Fruit fly (Drosophila melanogaster) whole organism, pupa: ENCODE measurements around the gene glob3.

Experiments
- CG10348 ChIP-seq: fragments of 200-800 bp; sonication (Bioruptor generic); IDR thresholded peaks from 2 replicates; pipeline ENCODE4 v1.3.6; 2022; ENCODE audit warnings: missing biosample characterization, missing genetic modification characterization
- CG12605 ChIP-seq: fragments of 200-800 bp; sonication (Bioruptor generic); IDR thresholded peaks from 2 replicates; pipeline ENCODE4 v1.3.6; 2022; ENCODE audit warnings: missing biosample characterization, missing genetic modification characterization
- CG13204 ChIP-seq: fragments of 200-800 bp; sonication (Bioruptor generic); optimal IDR thresholded peaks from 2 replicates; lab custom pipeline; 2018; ENCODE audit warnings: missing biosample characterization, mild to moderate bottlenecking, missing genetic modification characterization, moderate library complexity
- CG14655 ChIP-seq: fragments of 200-800 bp; sonication (Bioruptor generic); optimal IDR thresholded peaks from 3 replicates; lab custom pipeline; 2017; ENCODE audit warnings: mild to moderate bottlenecking, missing biosample characterization, missing genetic modification reagents, missing genetic modification characterization
- CG15710 ChIP-seq: fragments of 200-800 bp; sonication (Bioruptor generic); optimal IDR thresholded peaks from 2 replicates; lab custom pipeline; 2018; ENCODE audit warnings: missing biosample characterization, mild to moderate bottlenecking, missing genetic modification characterization, moderate library complexity
- CG17806 ChIP-seq: fragments of 200-800 bp; sonication (Bioruptor generic); optimal IDR thresholded peaks from 2 replicates; lab custom pipeline; 2018; ENCODE audit warnings: missing biosample characterization, mild to moderate bottlenecking, missing genetic modification characterization, moderate library complexity
- CG32121 ChIP-seq: fragments of 200-800 bp; sonication (Bioruptor generic); IDR thresholded peaks from 2 replicates; pipeline ENCODE4 v1.3.6; 2022; ENCODE audit warnings: missing biosample characterization, missing genetic modification characterization
- CG34367 ChIP-seq: fragments of 200-800 bp; sonication (Bioruptor generic); optimal IDR thresholded peaks from 2 replicates; lab custom pipeline; 2018; ENCODE audit warnings: missing biosample characterization, mild to moderate bottlenecking, missing genetic modification characterization
- CG4496 ChIP-seq: fragments of 200-800 bp; sonication (Bioruptor generic); IDR thresholded peaks from 3 replicates; pipeline ENCODE4 v1.3.6; 2022; ENCODE audit warnings: missing biosample characterization, missing genetic modification characterization
- CG8159 ChIP-seq: fragments of 200-800 bp; sonication (Bioruptor generic); optimal IDR thresholded peaks from 3 replicates; lab custom pipeline; 2018; ENCODE audit warnings: missing biosample characterization, mild to moderate bottlenecking, missing genetic modification characterization, moderate library complexity
- CG8301 ChIP-seq: fragments of 200-800 bp; sonication (Bioruptor generic); optimal IDR thresholded peaks from 2 replicates; lab custom pipeline; 2018; ENCODE audit warnings: missing biosample characterization, mild to moderate bottlenecking, missing genetic modification characterization
- CG9948 ChIP-seq: fragments of 200-800 bp; sonication (Bioruptor generic); optimal IDR thresholded peaks from 2 replicates; lab custom pipeline; 2018; ENCODE audit warnings: missing biosample characterization, mild to moderate bottlenecking, missing genetic modification characterization, moderate library complexity
- D1 ChIP-seq: fragments of 200-800 bp; sonication (Bioruptor generic); optimal IDR thresholded peaks from 2 replicates; lab custom pipeline; 2018; ENCODE audit warnings: missing biosample characterization, mild to moderate bottlenecking, missing genetic modification characterization, moderate library complexity
- EcR ChIP-seq: fragments of 200-800 bp; sonication (Bioruptor generic); optimal IDR thresholded peaks from 3 replicates; lab custom pipeline; 2019; ENCODE audit warnings: missing biosample characterization, missing genetic modification characterization, mild to moderate bottlenecking, moderate library complexity, missing genetic modification reagents
- Ets98B ChIP-seq: fragments of 200-800 bp; sonication (Bioruptor generic); IDR thresholded peaks from 2 replicates; pipeline ENCODE4 v1.3.6; 2022; ENCODE audit warnings: missing biosample characterization, missing genetic modification characterization
- Pif1A ChIP-seq: fragments of 200-800 bp; sonication (Bioruptor generic); optimal IDR thresholded peaks from 3 replicates; lab custom pipeline; 2016; ENCODE audit warnings: missing biosample characterization, missing genetic modification characterization
- Pif1B ChIP-seq: fragments of 200-800 bp; sonication (Bioruptor generic); optimal IDR thresholded peaks from 3 replicates; lab custom pipeline; 2016; ENCODE audit warnings: missing biosample characterization, missing genetic modification characterization
- Snoo ChIP-seq: fragments of 200-800 bp; sonication (Bioruptor generic); optimal IDR thresholded peaks from 3 replicates; lab custom pipeline; 2017; ENCODE audit warnings: missing biosample characterization, mild to moderate bottlenecking, missing genetic modification characterization, inconsistent platforms
- fd96Ca ChIP-seq: fragments of 200-800 bp; sonication (Bioruptor generic); IDR thresholded peaks from 3 replicates; pipeline ENCODE4 v1.3.6; 2022; ENCODE audit warnings: missing biosample characterization, missing genetic modification characterization
- gl ChIP-seq: fragments of 200-800 bp; sonication (Bioruptor generic); optimal IDR thresholded peaks from 2 replicates; lab custom pipeline; 2018; ENCODE audit warnings: missing biosample characterization, mild to moderate bottlenecking, missing genetic modification characterization
- rn ChIP-seq: fragments of 200-800 bp; sonication (Bioruptor generic); IDR thresholded peaks from 2 replicates; pipeline ENCODE4 v1.3.6; 2022; ENCODE audit warnings: missing biosample characterization, missing genetic modification characterization

Gene glob3

DNA sequence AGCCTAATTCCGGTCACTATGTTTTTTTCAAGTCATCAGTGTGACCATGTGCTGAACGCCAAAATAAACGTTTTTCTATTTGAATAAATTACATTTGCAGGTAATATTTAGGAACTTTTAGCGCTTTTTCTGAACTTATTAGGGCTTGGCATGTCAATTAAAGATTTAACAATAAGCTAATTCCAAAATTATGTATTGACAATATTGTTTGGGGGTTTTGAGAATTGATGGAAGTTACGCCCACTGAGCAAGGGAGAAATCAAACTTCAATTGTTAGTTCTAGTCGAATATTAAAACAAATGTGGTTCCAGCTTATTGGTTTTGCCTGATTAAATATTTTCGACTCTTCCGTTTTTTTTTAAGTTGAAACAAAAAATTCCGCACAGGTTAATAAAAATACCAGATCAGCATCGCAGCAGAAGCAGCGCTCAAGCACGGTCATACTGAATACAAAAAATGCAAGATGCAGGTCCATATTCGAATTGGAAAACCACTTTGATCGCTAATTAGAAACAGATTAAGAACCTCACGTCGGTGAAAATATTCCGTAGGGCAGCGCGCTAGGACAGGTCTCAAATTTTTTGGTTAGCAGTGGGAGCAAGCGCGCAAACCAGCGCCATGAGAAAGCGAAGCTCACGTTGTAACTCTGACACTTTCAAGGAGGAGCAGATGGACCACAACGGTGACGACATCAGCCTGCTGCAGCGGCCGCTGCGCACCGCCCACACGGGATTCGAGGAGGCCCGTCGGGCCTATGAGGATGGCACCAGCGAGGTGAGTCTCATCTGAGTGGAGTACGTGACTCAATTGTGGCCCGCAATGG lies 35.4 kb upstream of the glob3 start, which contains the start of the genes PSMG1 and CG10979:
TSS of gene PSMG1 (minus strand) at position 51 of the 823 bp plus-strand sequence.
TSS of gene CG10979 (plus strand) at position 439 of the 823 bp plus-strand sequence.
- TF ChIP-seq Ets98B (GFP tag; lab: Robert Waterston, UW) (no peak), CG4496 (GFP tag; lab: Robert Waterston, UW) (no peak), CG14655 (GFP tag; lab: Kevin White, UChicago) (no peak), CG15710 (no peak), CG17806 (tag; lab: Kevin White, UChicago) (no peak), CG9948 (tag; lab: Kevin White, UChicago) (no peak), Pif1B (no peak), D1 (tag; lab: Kevin White, UChicago) (no peak), CG12605 (GFP tag; lab: Robert Waterston, UW) (no peak), CG8159 (no peak), Pif1A (GFP tag; lab: Kevin White, UChicago) (no peak), CG8301 (tag; lab: Kevin White, UChicago) (no peak)

dm6 chr3R:5797709-5798108 lies 32.2 kb upstream of the glob3 start:
- no peak for TF ChIP-seq CG32121 (GFP tag; lab: Robert Waterston, UW)
- TF ChIP-seq CG14655 (GFP tag; lab: Kevin White, UChicago), result no peak
- TF ChIP-seq D1 (tag; lab: Kevin White, UChicago), result no peak
- TF ChIP-seq CG8159, result no peak
- no peak for TF ChIP-seq rn (GFP tag; lab: Robert Waterston, UW)
- no peak for TF ChIP-seq Ets98B (GFP tag; lab: Robert Waterston, UW)
- no peak for TF ChIP-seq gl
- TF ChIP-seq EcR, result no peak
- TF ChIP-seq fd96Ca, result no peak
- no peak for TF ChIP-seq Snoo
- TF ChIP-seq CG10348 (GFP tag; lab: Robert Waterston, UW), result no peak
- no peak for TF ChIP-seq CG9948 (tag; lab: Kevin White, UChicago)
- TF ChIP-seq CG4496 (GFP tag; lab: Robert Waterston, UW), result no peak
- TF ChIP-seq CG17806 (tag; lab: Kevin White, UChicago), result no peak

- TF ChIP-seq EcR (no peak), CG17806 (tag; lab: Kevin White, UChicago) (no peak), CG12605 (GFP tag; lab: Robert Waterston, UW) (no peak), CG13204 (peak; percentile 44), Ets98B (GFP tag; lab: Robert Waterston, UW) (no peak), CG15710 (no peak), CG9948 (tag; lab: Kevin White, UChicago) (no peak), CG34367 (tag; lab: Kevin White, UChicago) (no peak)
These were observed 28.0 kb upstream of the glob3 start, which contains the start of gene CG11000 for dm6 chr3R:5801703-5802436. TSS of gene CG11000 (plus strand) at chr3R:5802328.

DNA sequence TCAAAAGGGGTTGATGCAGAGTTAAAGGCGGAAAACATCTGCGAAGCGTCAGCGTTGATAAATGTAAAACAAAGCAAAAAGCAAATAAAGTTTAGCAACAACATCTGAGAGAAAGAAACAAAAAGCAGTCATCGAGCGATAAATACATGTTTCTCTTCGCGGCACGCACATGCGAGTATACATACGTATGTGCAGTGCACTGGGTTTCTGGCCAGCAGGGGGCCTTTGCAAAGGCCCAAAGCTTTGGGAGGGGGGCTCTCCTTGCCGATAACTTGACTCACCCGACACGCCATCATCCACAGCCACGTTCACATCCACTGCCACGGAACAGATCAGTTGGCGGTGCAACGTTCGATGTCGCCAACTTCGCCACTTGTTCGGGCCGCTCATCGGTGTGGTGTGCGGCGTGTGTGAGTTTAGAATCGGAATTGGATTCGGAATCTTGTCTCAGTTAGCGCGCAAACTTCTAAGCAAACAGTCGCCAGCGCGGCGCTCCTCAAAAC lies 16.7 kb upstream of the glob3 start, which contains the start of gene CG42675:
TSS of gene CG42675 (plus strand) at position 453 of the 503 bp plus-strand sequence.
- TF ChIP-seq Ets98B (GFP tag; lab: Robert Waterston, UW), result peak; percentile 37; the same call in 1 of the 2 replicates
- peak; percentile 14; the same call in 1 of the 2 replicates for TF ChIP-seq CG32121 (GFP tag; lab: Robert Waterston, UW)
- peak; percentile 63; the same call in 2 of the 3 replicates for TF ChIP-seq CG4496 (GFP tag; lab: Robert Waterston, UW)
- no peak for TF ChIP-seq CG34367 (tag; lab: Kevin White, UChicago)
- TF ChIP-seq, all 21 proteins: peak for 3

DNA sequence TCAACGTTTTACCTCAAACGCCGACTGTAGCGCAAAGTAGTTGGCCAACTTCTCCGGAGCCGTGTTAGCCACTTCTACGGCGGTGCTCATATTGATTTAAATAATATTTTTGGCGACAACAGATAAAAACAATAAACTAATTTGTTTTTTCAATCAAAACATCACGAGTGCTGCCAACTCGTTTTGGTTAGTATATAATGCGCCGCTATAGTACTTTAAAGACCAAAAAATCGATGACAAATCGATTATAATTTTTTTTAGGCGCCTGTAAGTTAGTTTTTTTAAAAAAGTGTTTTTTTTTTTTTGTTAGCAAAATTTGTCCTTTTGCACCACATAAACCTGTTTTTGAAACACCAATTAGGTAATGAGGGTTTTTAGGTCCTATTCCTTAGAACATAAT lies 8.6 kb upstream of the glob3 start, which contains the start of gene Hpr1:
TSS of gene Hpr1 (minus strand) at position 198 of the 400 bp plus-strand sequence.
- TF ChIP-seq CG10348 (GFP tag; lab: Robert Waterston, UW) (no peak), rn (GFP tag; lab: Robert Waterston, UW) (no peak), Snoo (no peak), EcR (no peak), CG14655 (GFP tag; lab: Kevin White, UChicago) (no peak), gl (no peak)

- TF ChIP-seq Pif1B, result no peak
- no peak for TF ChIP-seq CG13204
- no peak for TF ChIP-seq CG34367 (tag; lab: Kevin White, UChicago)
- no peak for TF ChIP-seq CG14655 (GFP tag; lab: Kevin White, UChicago)
These were observed 8.1 kb upstream of the glob3 start, which contains the start of gene CG46303 for dm6 chr3R:5821750-5822149. TSS of gene CG46303 (plus strand) at chr3R:5821972.
